Fruit fly (Drosophila melanogaster): ENCODE measurements around the gene Jhbp15.

dm6 chr3R:21001123-21001522 lies 49.7 kb downstream of the Jhbp15 start:
- TF ChIP-seq pan (optimal IDR thresholded peaks at IDR 0.05) (no peak), tai (GFP tag; optimal IDR thresholded peaks at IDR 0.05) (no peak), CG9705 (GFP tag; optimal IDR thresholded peaks at IDR 0.05) (no peak), dmrt93B (GFP tag; optimal IDR thresholded peaks at IDR 0.05) (no peak), ey (GFP tag; optimal IDR thresholded peaks at IDR 0.05) (no peak), Sp1 (GFP tag; optimal IDR thresholded peaks at IDR 0.05) (no peak), sage (GFP tag; optimal IDR thresholded peaks at IDR 0.05) (no peak), OdsH (GFP tag; optimal IDR thresholded peaks at IDR 0.05) (no peak), Hr78 (GFP tag; optimal IDR thresholded peaks at IDR 0.05) (no peak), Myc (optimal IDR thresholded peaks at IDR 0.05) (no peak), fru (GFP tag; optimal IDR thresholded peaks at IDR 0.05) (no peak), N (GFP tag; optimal IDR thresholded peaks at IDR 0.05) (no peak)

All from whole organism, wandering third instar larva.